Worm (Caenorhabditis elegans) whole organism, L4/young adult: ENCODE results near the gene C03H12.1.

ENCODE experiments used
- W03F9.2 ChIP-seq: fragments of 150-350 bp; optimal IDR thresholded peaks from 2 replicates; lab custom pipeline; 2014; ENCODE audit warnings: missing biosample characterization, missing genetic modification characterization
- dao-5 ChIP-seq: sonication (generic microtip); optimal IDR thresholded peaks from 2 replicates; lab custom pipeline; 2016; ENCODE audit warnings: missing genotype, missing genetic modification characterization, moderate library complexity, missing compliant biosample characterization
- him-1 ChIP-seq: sonication (generic microtip); optimal IDR thresholded peaks from 2 replicates; lab custom pipeline; 2016; ENCODE audit warnings: missing genotype, missing genetic modification reagents, missing genetic modification characterization, missing compliant biosample characterization

DNA sequence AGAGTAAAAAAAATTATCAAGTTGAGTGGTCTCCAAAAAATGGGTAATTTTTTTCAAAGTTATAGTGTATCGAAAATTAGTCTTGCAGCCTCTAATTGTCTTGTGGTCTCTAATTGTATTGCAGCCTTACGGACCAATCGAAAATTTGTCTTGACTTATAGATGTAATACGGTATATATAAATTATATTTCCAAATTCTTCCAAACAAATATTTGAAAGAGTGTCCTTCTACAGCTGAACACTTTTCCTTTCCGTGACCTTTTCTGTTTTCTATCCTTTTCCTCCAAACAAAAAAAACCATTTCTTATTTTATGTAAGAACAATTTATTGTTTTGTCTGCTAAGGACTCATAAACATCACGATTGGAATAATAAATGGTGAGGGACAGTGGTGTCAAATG is 48.6 kb upstream of the C03H12.1 start, which contains the start of gene K09E9.7:
- TF ChIP-seq him-1 (tag; lab: Kevin White, UChicago) (no peak), W03F9.2 (no peak), dao-5 (tag; lab: Kevin White, UChicago) (no peak)
